Fruit fly (Drosophila melanogaster) whole organism, prepupa: ENCODE measurements around the gene SC35.
A peak's percentile ranks its signal among the peaks of the same experiment; 100 is the strongest.

ENCODE experiments used
- Blimp-1 ChIP-seq: fragments of 200-800 bp; sonication (Bioruptor generic); optimal IDR thresholded peaks from 3 replicates; lab custom pipeline; 2017; ENCODE audit warnings: missing biosample characterization, missing genetic modification characterization, mild to moderate bottlenecking, moderate library complexity, missing genetic modification reagents
- CG10669 ChIP-seq: fragments of 200-800 bp; sonication (Bioruptor generic); optimal IDR thresholded peaks from 3 replicates; lab custom pipeline; 2018; ENCODE audit warnings: missing biosample characterization, mild to moderate bottlenecking, missing genetic modification characterization, moderate library complexity
- CG11762 ChIP-seq: fragments of 200-800 bp; sonication (Bioruptor generic); optimal IDR thresholded peaks from 3 replicates; lab custom pipeline; 2016; ENCODE audit warnings: missing biosample characterization, missing genetic modification characterization; ENCODE audit not compliant: insufficient read depth
- CG11902 ChIP-seq: fragments of 200-800 bp; sonication (Bioruptor generic); optimal IDR thresholded peaks from 3 replicates; lab custom pipeline; 2016; ENCODE audit warnings: missing biosample characterization, missing genetic modification characterization
- CG3032 ChIP-seq: fragments of 200-800 bp; optimal IDR thresholded peaks from 2 replicates; lab custom pipeline; 2019; ENCODE audit warnings: missing biosample characterization, mild to moderate bottlenecking, missing genetic modification characterization, moderate library complexity
- CG31627 ChIP-seq: fragments of 200-800 bp; sonication (Bioruptor generic); optimal IDR thresholded peaks from 3 replicates; lab custom pipeline; 2016; ENCODE audit warnings: missing biosample characterization, missing genetic modification characterization
- CG34406 ChIP-seq: fragments of 200-800 bp; sonication (Bioruptor generic); optimal IDR thresholded peaks from 3 replicates; lab custom pipeline; 2016; ENCODE audit warnings: missing biosample characterization, missing genetic modification characterization
- CG3919 ChIP-seq: fragments of 200-800 bp; sonication (Bioruptor generic); optimal IDR thresholded peaks from 3 replicates; lab custom pipeline; 2016; ENCODE audit warnings: missing biosample characterization, missing genetic modification characterization
- CG4318 ChIP-seq: fragments of 200-800 bp; sonication (Bioruptor generic); optimal IDR thresholded peaks from 3 replicates; lab custom pipeline; 2017; ENCODE audit warnings: missing biosample characterization, mild to moderate bottlenecking, missing genetic modification characterization
- CG6163 ChIP-seq: fragments of 200-800 bp; sonication (Bioruptor generic); IDR thresholded peaks from 3 replicates; pipeline ENCODE4 v1.3.6; 2022; ENCODE audit warnings: missing biosample characterization, missing genetic modification characterization
- CG6276 ChIP-seq: fragments of 200-800 bp; sonication (Bioruptor generic); optimal IDR thresholded peaks from 2 replicates; lab custom pipeline; 2017; ENCODE audit warnings: missing biosample characterization, mild to moderate bottlenecking, missing genetic modification characterization
- CG6854 ChIP-seq: fragments of 200-800 bp; sonication (Bioruptor generic); optimal IDR thresholded peaks from 2 replicates; lab custom pipeline; 2017; ENCODE audit warnings: missing biosample characterization, mild to moderate bottlenecking, missing genetic modification characterization
- CG8119 ChIP-seq: fragments of 200-800 bp; sonication (Bioruptor generic); IDR thresholded peaks from 3 replicates; pipeline ENCODE4 v1.3.6; 2022; ENCODE audit warnings: missing biosample characterization, missing genetic modification characterization
- CG8319 ChIP-seq: fragments of 200-800 bp; sonication (Bioruptor generic); optimal IDR thresholded peaks from 3 replicates; lab custom pipeline; 2016; ENCODE audit warnings: missing biosample characterization, missing genetic modification characterization
- CG9139 ChIP-seq: fragments of 200-800 bp; sonication (Bioruptor generic); optimal IDR thresholded peaks from 3 replicates; lab custom pipeline; 2017; ENCODE audit warnings: missing biosample characterization, mild to moderate bottlenecking, missing genetic modification characterization
- Eip78C ChIP-seq: fragments of 200-800 bp; sonication (Bioruptor generic); peaks from one replicate; lab custom pipeline; 2016; ENCODE audit warnings: missing biosample characterization, missing genetic modification characterization
- Ets96B ChIP-seq: fragments of 200-800 bp; optimal IDR thresholded peaks from 2 replicates; lab custom pipeline; 2019; ENCODE audit warnings: missing biosample characterization, mild to moderate bottlenecking, missing genetic modification characterization, moderate library complexity
- Hr38 ChIP-seq: sonication (Bioruptor generic); optimal IDR thresholded peaks from 2 replicates; lab custom pipeline; 2016; ENCODE audit warnings: missing biosample characterization, missing genetic modification characterization
- Hr39 ChIP-seq: fragments of 200-800 bp; sonication (Bioruptor generic); optimal IDR thresholded peaks from 2 replicates; lab custom pipeline; 2016; ENCODE audit warnings: missing biosample characterization, missing genetic modification characterization
- Hr4 ChIP-seq: fragments of 200-800 bp; sonication (Bioruptor generic); optimal IDR thresholded peaks from 3 replicates; lab custom pipeline; 2016; ENCODE audit warnings: missing biosample characterization, missing genetic modification characterization
- Lpt ChIP-seq: fragments of 200-800 bp; sonication (Bioruptor generic); optimal IDR thresholded peaks from 3 replicates; lab custom pipeline; 2016; ENCODE audit warnings: missing biosample characterization, missing genetic modification characterization
- Smox ChIP-seq: fragments of 200-800 bp; sonication (Bioruptor generic); optimal IDR thresholded peaks from 3 replicates; lab custom pipeline; 2016; ENCODE audit warnings: missing biosample characterization, missing genetic modification characterization
- Sox14 ChIP-seq: fragments of 200-800 bp; sonication (Bioruptor generic); optimal IDR thresholded peaks from 3 replicates; lab custom pipeline; 2016; ENCODE audit warnings: missing biosample characterization, missing genetic modification characterization
- achi ChIP-seq: fragments of 200-800 bp; sonication (Bioruptor generic); optimal IDR thresholded peaks from 3 replicates; lab custom pipeline; 2016; ENCODE audit warnings: missing biosample characterization, missing genetic modification characterization
- cyc ChIP-seq: fragments of 200-800 bp; sonication (Bioruptor generic); optimal IDR thresholded peaks from 3 replicates; lab custom pipeline; 2016; ENCODE audit warnings: missing biosample characterization, missing genetic modification characterization
- dac ChIP-seq: fragments of 200-800 bp; sonication (Bioruptor generic); optimal IDR thresholded peaks from 2 replicates; lab custom pipeline; 2017; ENCODE audit warnings: missing biosample characterization, mild to moderate bottlenecking, missing genetic modification characterization
- dsx ChIP-seq: fragments of 200-800 bp; optimal IDR thresholded peaks from 3 replicates; lab custom pipeline; 2019; ENCODE audit warnings: missing biosample characterization, mild to moderate bottlenecking, missing genetic modification characterization, moderate library complexity; ENCODE audit not compliant: poor library complexity, severe bottlenecking
- eg ChIP-seq: fragments of 200-800 bp; sonication (Bioruptor generic); IDR thresholded peaks from 3 replicates; pipeline ENCODE4 v1.3.6; 2022; ENCODE audit warnings: missing biosample characterization, missing genetic modification characterization
- esn ChIP-seq: fragments of 200-800 bp; sonication (Bioruptor generic); optimal IDR thresholded peaks from 2 replicates; lab custom pipeline; 2016; ENCODE audit warnings: missing biosample characterization, mild to moderate bottlenecking, missing genetic modification characterization, moderate library complexity
- fd59A ChIP-seq: fragments of 200-800 bp; sonication (Bioruptor generic); optimal IDR thresholded peaks from 2 replicates; lab custom pipeline; 2017; ENCODE audit warnings: missing biosample characterization, mild to moderate bottlenecking, missing genetic modification characterization, missing genetic modification reagents
- fd85E ChIP-seq: fragments of 200-800 bp; sonication (Bioruptor generic); optimal IDR thresholded peaks from 3 replicates; lab custom pipeline; 2016; ENCODE audit warnings: missing biosample characterization, missing genetic modification characterization
- fkh ChIP-seq: fragments of 200-800 bp; sonication (Bioruptor generic); optimal IDR thresholded peaks from 3 replicates; lab custom pipeline; 2017; ENCODE audit warnings: missing biosample characterization, mild to moderate bottlenecking, missing genetic modification characterization, moderate library complexity
- net ChIP-seq: fragments of 200-800 bp; sonication (Bioruptor generic); optimal IDR thresholded peaks from 3 replicates; lab custom pipeline; 2016; ENCODE audit warnings: missing biosample characterization, missing genetic modification characterization
- pdm3 ChIP-seq: fragments of 200-800 bp; sonication (Bioruptor generic); optimal IDR thresholded peaks from 3 replicates; lab custom pipeline; 2016; ENCODE audit warnings: missing biosample characterization, missing genetic modification characterization
- salr ChIP-seq, 2 experiments: fragments of 200-800 bp; sonication (Bioruptor generic); optimal IDR thresholded peaks; 3 replicates each; lab custom pipeline; 2016 to 2018; ENCODE audit warnings: missing biosample characterization in 2 of 2, missing genetic modification characterization in 2 of 2, mild to moderate bottlenecking in 1 of 2
- spab ChIP-seq: fragments of 200-800 bp; sonication (Bioruptor generic); optimal IDR thresholded peaks from 2 replicates; lab custom pipeline; 2017; ENCODE audit warnings: missing biosample characterization, mild to moderate bottlenecking, missing genetic modification characterization, missing genetic modification reagents
- svp ChIP-seq: fragments of 200-800 bp; sonication (Bioruptor generic); peaks from one replicate; lab custom pipeline; 2016; ENCODE audit warnings: missing biosample characterization, missing genetic modification characterization
- topi ChIP-seq: fragments of 200-800 bp; sonication (Bioruptor generic); optimal IDR thresholded peaks from 3 replicates; lab custom pipeline; 2016; ENCODE audit warnings: missing biosample characterization, missing genetic modification characterization
- vri ChIP-seq: fragments of 200-800 bp; sonication (Bioruptor generic); optimal IDR thresholded peaks from 3 replicates; lab custom pipeline; 2016; ENCODE audit warnings: missing biosample characterization, mild to moderate bottlenecking, missing genetic modification characterization

SC35 gene

DNA sequence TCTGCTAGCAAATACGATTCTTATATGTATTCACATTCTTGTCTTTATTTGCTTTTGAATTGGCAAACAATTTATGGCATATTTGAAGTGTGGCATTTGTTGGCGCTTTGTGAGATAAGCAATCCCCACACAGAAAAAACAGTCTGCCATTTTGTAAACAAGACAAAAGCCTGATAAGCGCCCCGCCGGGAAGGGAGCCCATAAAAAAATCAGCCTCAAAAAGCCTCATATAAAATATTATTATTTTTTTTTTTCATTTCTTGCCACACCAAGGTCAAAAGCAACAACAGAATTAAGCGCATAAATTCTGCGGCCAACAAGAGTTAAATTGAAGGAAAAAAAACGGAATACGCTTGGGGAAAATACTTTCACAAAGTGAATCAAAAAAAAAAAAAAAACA lies 40.8 kb upstream of the SC35 start (continued):
- TF ChIP-seq CG8319 (GFP tag; lab: Kevin White, UChicago) (no peak), CG34406 (peak; percentile 4), fd59A (GFP tag; lab: Kevin White, UChicago) (no peak), pdm3 (GFP tag; lab: Kevin White, UChicago) (no peak), svp (GFP tag; lab: Kevin White, UChicago) (peak; percentile 84), CG3032 (tag; lab: Kevin White, UChicago) (no peak), CG6854 (no peak), Hr39 (GFP tag; lab: Kevin White, UChicago) (no peak), topi (GFP tag; lab: Kevin White, UChicago) (peak; percentile 41), CG9139 (no peak)

- TF ChIP-seq esn (GFP tag; lab: Kevin White, UChicago) (no peak), CG6276 (peak; percentile 27), Hr39 (GFP tag; lab: Kevin White, UChicago) (no peak), fkh (GFP tag; lab: Kevin White, UChicago) (peak; percentile 32), Eip78C (GFP tag; lab: Kevin White, UChicago) (peak; percentile 54), vri (peak; percentile 48), fd85E (GFP tag; lab: Kevin White, UChicago) (no peak), Smox (GFP tag; lab: Kevin White, UChicago) (no peak), svp (GFP tag; lab: Kevin White, UChicago) (peak; percentile 5)
Observed at dm6 chr2L:12474212-12474891, 39.9 kb upstream of the SC35 start.

dm6 chr2L:12473583-12473982 lies 39.1 kb upstream of the SC35 start:
- TF ChIP-seq achi (GFP tag; lab: Kevin White, UChicago) (no peak), fkh (GFP tag; lab: Kevin White, UChicago) (peak; percentile 59)

DNA sequence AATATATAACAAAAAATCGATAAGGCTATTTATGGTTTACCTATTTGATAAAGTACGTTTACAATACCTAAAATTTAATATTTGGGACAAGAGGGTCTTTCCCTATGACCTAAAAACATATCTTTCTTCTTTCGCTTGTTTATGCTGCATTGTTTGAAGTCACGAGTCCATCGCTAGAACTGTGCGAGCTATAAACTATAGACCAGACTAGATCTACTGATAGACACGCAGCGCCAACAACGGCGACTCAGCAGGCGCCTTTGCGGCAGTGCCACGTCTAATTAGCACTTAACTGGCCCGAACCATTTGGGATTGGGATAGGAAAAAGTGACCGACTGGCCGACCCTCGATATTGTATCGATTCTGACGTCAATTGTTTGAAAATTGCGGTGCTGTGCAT lies 38.5 kb upstream of the SC35 start:
- TF ChIP-seq CG3919 (GFP tag; lab: Kevin White, UChicago): no peak
- TF ChIP-seq Hr39 (GFP tag; lab: Kevin White, UChicago): no peak
- TF ChIP-seq vri: no peak
- no peak for TF ChIP-seq dsx

dm6 chr2L:12471937-12472336 lies 37.5 kb upstream of the SC35 start:
- TF ChIP-seq eg (GFP tag; lab: Robert Waterston, UW): peak; percentile 83
- no peak for TF ChIP-seq CG8319 (GFP tag; lab: Kevin White, UChicago)
- TF ChIP-seq CG6163 (GFP tag; lab: Robert Waterston, UW): 0 out of 3 replicates have a peak, but pooled peaks have one; percentile 6
- TF ChIP-seq spab: no peak
- TF ChIP-seq CG6276: peak; percentile 39
- TF ChIP-seq CG8119 (GFP tag; lab: Robert Waterston, UW): peak; percentile 62; the same call in 2 of the 3 replicates
- TF ChIP-seq Eip78C (GFP tag; lab: Kevin White, UChicago): no peak
- TF ChIP-seq CG3919 (GFP tag; lab: Kevin White, UChicago): no peak
- TF ChIP-seq Lpt (GFP tag; lab: Kevin White, UChicago): peak; percentile 36
- no peak for TF ChIP-seq svp (GFP tag; lab: Kevin White, UChicago)

- TF ChIP-seq cyc (GFP tag; lab: Kevin White, UChicago) (no peak), esn (GFP tag; lab: Kevin White, UChicago) (no peak), net (no peak), Sox14 (GFP tag; lab: Kevin White, UChicago) (no peak), CG34406 (no peak), dac (GFP tag; lab: Kevin White, UChicago) (no peak), Hr38 (GFP tag; lab: Kevin White, UChicago) (no peak), salr (GFP tag; optimal IDR thresholded peaks at IDR 0.05; lab: Kevin White, UChicago) (no peak), Lpt (GFP tag; lab: Kevin White, UChicago) (no peak), CG3919 (GFP tag; lab: Kevin White, UChicago) (no peak), CG11762 (GFP tag; lab: Kevin White, UChicago) (no peak), CG4318 (no peak), CG31627 (GFP tag; lab: Kevin White, UChicago) (no peak), Ets96B (tag; lab: Kevin White, UChicago) (no peak), CG10669 (no peak), Hr39 (GFP tag; lab: Kevin White, UChicago) (no peak), Hr4 (no peak), CG11902 (GFP tag; lab: Kevin White, UChicago) (no peak), Blimp-1 (GFP tag; lab: Kevin White, UChicago) (no peak), eg (GFP tag; lab: Robert Waterston, UW) (no peak)
Observed at dm6 chr2L:12469235-12469634, 34.8 kb upstream of the SC35 start.
